Worm (Caenorhabditis elegans) whole organism, L1 larva: ENCODE results near the gene K09A9.6.

Experiments
- C16A3.4 ChIP-seq: fragments of 150-350 bp; optimal IDR thresholded peaks from 2 replicates; lab custom pipeline; 2014; ENCODE audit warnings: missing biosample characterization, missing genetic modification characterization
- C34B4.2 ChIP-seq: sonication (generic microtip); optimal IDR thresholded peaks from 2 replicates; lab custom pipeline; 2017; ENCODE audit warnings: mild to moderate bottlenecking, missing genetic modification characterization, missing compliant biosample characterization
- F16B12.6 ChIP-seq: fragments of 150-350 bp; optimal IDR thresholded peaks from 2 replicates; lab custom pipeline; 2014; ENCODE audit warnings: missing biosample characterization, missing genetic modification characterization
- aha-1 ChIP-seq: fragments of 150-350 bp; optimal IDR thresholded peaks from 2 replicates; lab custom pipeline; 2014; ENCODE audit warnings: missing biosample characterization, missing genetic modification characterization
- alr-1 ChIP-seq: fragments of 200-800 bp; sonication (Bioruptor generic); optimal IDR thresholded peaks from 2 replicates; lab custom pipeline; 2018; ENCODE audit warnings: borderline replicate concordance, mild to moderate bottlenecking, missing genetic modification characterization, missing compliant biosample characterization
- aly-2 ChIP-seq: fragments of 150-350 bp; optimal IDR thresholded peaks from 2 replicates; lab custom pipeline; 2014; ENCODE audit warnings: missing biosample characterization, missing genetic modification characterization
- dpl-1 ChIP-seq, 3 experiments: fragments of 150-350 bp in 2 of 3; sonication (generic microtip) in 1 of 3; optimal IDR thresholded peaks; 2 replicates each; lab custom pipeline; 2014 to 2017; ENCODE audit warnings: missing biosample characterization in 3 of 3, missing genetic modification characterization in 3 of 3, missing genetic modification reagents in 3 of 3
- efl-1 ChIP-seq, 4 experiments: fragments of 150-350 bp; optimal IDR thresholded peaks in 3 of 4; peaks in 1 of 4; 1 replicate in 1 of 4; 2 replicates in 3 of 4; lab custom pipeline; 2014; ENCODE audit warnings: missing biosample characterization in 2 of 4, missing genetic modification characterization in 2 of 4, missing genetic modification reagents in 2 of 4
- efl-3 ChIP-seq: fragments of 200-800 bp; sonication (Bioruptor generic); optimal IDR thresholded peaks from 2 replicates; lab custom pipeline; 2018; ENCODE audit warnings: mild to moderate bottlenecking, missing genetic modification characterization, missing compliant biosample characterization
- egl-13 ChIP-seq: sonication (generic microtip); optimal IDR thresholded peaks from 2 replicates; lab custom pipeline; 2016; ENCODE audit warnings: missing genotype, missing genetic modification reagents, missing genetic modification characterization, missing compliant biosample characterization
- fos-1 ChIP-seq: fragments of 150-350 bp; optimal IDR thresholded peaks from 2 replicates; lab custom pipeline; 2014; ENCODE audit warnings: missing biosample characterization, missing genetic modification characterization
- hlh-17 ChIP-seq: fragments of 200-800 bp; sonication (Bioruptor generic); optimal IDR thresholded peaks from 2 replicates; lab custom pipeline; 2018; ENCODE audit warnings: missing genetic modification characterization, mild to moderate bottlenecking, missing compliant biosample characterization, moderate library complexity, borderline replicate concordance
- hlh-4 ChIP-seq: sonication (generic microtip); optimal IDR thresholded peaks from 2 replicates; lab custom pipeline; 2016; ENCODE audit warnings: mild to moderate bottlenecking, missing genetic modification characterization, missing compliant biosample characterization
- irx-1 ChIP-seq: sonication (generic microtip); optimal IDR thresholded peaks from 2 replicates; lab custom pipeline; 2016; ENCODE audit warnings: missing genetic modification characterization, missing compliant biosample characterization
- isw-1 ChIP-seq: fragments of 200-800 bp; sonication (Bioruptor generic); IDR thresholded peaks from 2 replicates; pipeline ENCODE4 v1.3.6; 2022; ENCODE audit warnings: missing genetic modification characterization, missing compliant biosample characterization
- lin-14 ChIP-seq: fragments of 200-800 bp; sonication (Bioruptor generic); optimal IDR thresholded peaks from 2 replicates; lab custom pipeline; 2018; ENCODE audit warnings: mild to moderate bottlenecking, missing genetic modification characterization, moderate library complexity, missing compliant biosample characterization
- lin-15B ChIP-seq: fragments of 150-350 bp; sonication (generic microtip); optimal IDR thresholded peaks from 3 replicates; lab custom pipeline; 2014; ENCODE audit warnings: missing biosample characterization, missing genetic modification characterization
- lin-35 ChIP-seq, 2 experiments: fragments of 150-350 bp; optimal IDR thresholded peaks; 2 replicates each; lab custom pipeline; 2014; ENCODE audit warnings: missing biosample characterization in 2 of 2, missing genetic modification characterization in 2 of 2, missing genetic modification reagents in 2 of 2
- lin-39 ChIP-seq: fragments of 150-350 bp; optimal IDR thresholded peaks from 2 replicates; lab custom pipeline; 2014; ENCODE audit warnings: missing biosample characterization, missing genetic modification reagents, missing genetic modification characterization
- lir-3 ChIP-seq: sonication (generic microtip); optimal IDR thresholded peaks from 2 replicates; lab custom pipeline; 2016; ENCODE audit warnings: mild to moderate bottlenecking, missing genetic modification characterization, moderate library complexity, missing compliant biosample characterization; ENCODE audit not compliant: poor library complexity
- lsy-2 ChIP-seq, 2 experiments: fragments of 150-350 bp; optimal IDR thresholded peaks; 2 replicates each; lab custom pipeline; 2014; ENCODE audit warnings: missing biosample characterization in 2 of 2, missing genetic modification characterization in 2 of 2
- mep-1 ChIP-seq: fragments of 150-350 bp; optimal IDR thresholded peaks from 2 replicates; lab custom pipeline; 2014; ENCODE audit warnings: missing biosample characterization, missing genetic modification characterization
- nhr-11 ChIP-seq: fragments of 150-350 bp; optimal IDR thresholded peaks from 2 replicates; lab custom pipeline; 2014; ENCODE audit warnings: missing biosample characterization, missing genetic modification characterization
- nhr-12 ChIP-seq: sonication (generic microtip); optimal IDR thresholded peaks from 2 replicates; lab custom pipeline; 2017; ENCODE audit warnings: missing biosample characterization, missing genetic modification characterization
- nhr-237 ChIP-seq: fragments of 150-350 bp; optimal IDR thresholded peaks from 2 replicates; lab custom pipeline; 2014; ENCODE audit warnings: missing biosample characterization, missing genetic modification characterization
- nhr-28 ChIP-seq: fragments of 150-350 bp; optimal IDR thresholded peaks from 2 replicates; lab custom pipeline; 2014; ENCODE audit warnings: missing biosample characterization, missing genetic modification characterization
- nhr-47 ChIP-seq: sonication (generic microtip); optimal IDR thresholded peaks from 2 replicates; lab custom pipeline; 2016; ENCODE audit warnings: mild to moderate bottlenecking, missing genetic modification characterization, moderate library complexity, missing compliant biosample characterization
- nhr-71 ChIP-seq: sonication (generic microtip); optimal IDR thresholded peaks from 2 replicates; lab custom pipeline; 2016; ENCODE audit warnings: mild to moderate bottlenecking, missing genetic modification characterization, moderate library complexity, missing compliant biosample characterization
- nhr-76 ChIP-seq: sonication (generic microtip); optimal IDR thresholded peaks from 2 replicates; lab custom pipeline; 2017; ENCODE audit warnings: missing biosample characterization, missing genetic modification characterization
- nhr-77 ChIP-seq: fragments of 150-350 bp; optimal IDR thresholded peaks from 2 replicates; lab custom pipeline; 2014; ENCODE audit warnings: missing biosample characterization, missing genetic modification characterization
- pag-3 ChIP-seq: sonication (generic microtip); optimal IDR thresholded peaks from 2 replicates; lab custom pipeline; 2017; ENCODE audit warnings: missing genetic modification characterization, mild to moderate bottlenecking, missing compliant biosample characterization, antibody characterized with exemption, borderline replicate concordance; ENCODE audit not compliant: insufficient read depth
- rnt-1 ChIP-seq: sonication (generic microtip); optimal IDR thresholded peaks from 2 replicates; lab custom pipeline; 2016; ENCODE audit warnings: mild to moderate bottlenecking, missing genetic modification characterization, moderate library complexity, missing compliant biosample characterization
- snu-23 ChIP-seq: sonication (generic microtip); optimal IDR thresholded peaks from 2 replicates; lab custom pipeline; 2016; ENCODE audit warnings: missing genetic modification characterization, missing compliant biosample characterization
- sox-4 ChIP-seq: sonication (generic microtip); optimal IDR thresholded peaks from 2 replicates; lab custom pipeline; 2016; ENCODE audit warnings: missing genetic modification characterization, missing compliant biosample characterization
- sptf-1 ChIP-seq: fragments of 150-350 bp; optimal IDR thresholded peaks from 2 replicates; lab custom pipeline; 2014; ENCODE audit warnings: missing biosample characterization, missing genetic modification characterization
- sup-37 ChIP-seq: fragments of 200-800 bp; sonication (Bioruptor generic); optimal IDR thresholded peaks from 2 replicates; lab custom pipeline; 2018; ENCODE audit warnings: mild to moderate bottlenecking, missing genetic modification characterization, missing compliant biosample characterization
- tbx-2 ChIP-seq: sonication (generic microtip); optimal IDR thresholded peaks from 2 replicates; lab custom pipeline; 2016; ENCODE audit warnings: missing genetic modification characterization, missing compliant biosample characterization
- tlp-1 ChIP-seq: fragments of 150-350 bp; optimal IDR thresholded peaks from 2 replicates; lab custom pipeline; 2014; ENCODE audit warnings: missing biosample characterization, missing genetic modification characterization
- unc-62 ChIP-seq: fragments of 150-350 bp; optimal IDR thresholded peaks from 2 replicates; lab custom pipeline; 2014; ENCODE audit warnings: missing biosample characterization, missing genetic modification reagents, missing genetic modification characterization
- unc-86 ChIP-seq: sonication (generic microtip); optimal IDR thresholded peaks from 2 replicates; lab custom pipeline; 2016; ENCODE audit warnings: missing genetic modification characterization, missing compliant biosample characterization
- unc-98 ChIP-seq: fragments of 200-800 bp; sonication (Bioruptor generic); IDR thresholded peaks from 2 replicates; pipeline ENCODE4 v1.3.6; 2022; ENCODE audit warnings: missing genetic modification characterization, missing compliant biosample characterization
- xbp-1 ChIP-seq: sonication (generic microtip); optimal IDR thresholded peaks from 2 replicates; lab custom pipeline; 2016; ENCODE audit warnings: missing genetic modification characterization, missing compliant biosample characterization
- zip-4 ChIP-seq: fragments of 200-800 bp; sonication (Bioruptor generic); optimal IDR thresholded peaks from 2 replicates; lab custom pipeline; 2018; ENCODE audit warnings: mild to moderate bottlenecking, missing genetic modification characterization, moderate library complexity, missing compliant biosample characterization
- ztf-11 ChIP-seq, 2 experiments: sonication (generic microtip); optimal IDR thresholded peaks; 2 replicates each; lab custom pipeline; 2016 to 2017; ENCODE audit warnings: missing genetic modification characterization in 2 of 2, missing biosample characterization in 1 of 2, missing compliant biosample characterization in 1 of 2
- ztf-4 ChIP-seq: fragments of 150-350 bp; optimal IDR thresholded peaks from 2 replicates; lab custom pipeline; 2014; ENCODE audit warnings: missing biosample characterization, missing genetic modification characterization

The K09A9.6 gene

ce11 chrX:15606585-15607276 is 29.7 kb downstream of the K09A9.6 start, which contains the start of gene rab-14 (continued):
- TF ChIP-seq lin-14 (GFP tag; lab: Kevin White, UChicago) (peak; percentile 96), nhr-76 (tag; lab: Kevin White, UChicago) (no peak), unc-98 (GFP tag; lab: Robert Waterston, UW) (no peak), snu-23 (peak; percentile 67), F16B12.6 (tag; lab: Kevin White, UChicago) (no peak), sptf-1 (tag; lab: Kevin White, UChicago) (no peak), alr-1 (no peak), nhr-11 (tag; lab: Kevin White, UChicago) (no peak), unc-62 (GFP tag; lab: Kevin White, UChicago) (no peak), lir-3 (tag; lab: Kevin White, UChicago) (peak; percentile 28), sup-37 (no peak), tlp-1 (tag; lab: Kevin White, UChicago) (no peak), nhr-77 (tag; lab: Kevin White, UChicago) (peak; percentile 63), efl-3 (GFP tag; lab: Kevin White, UChicago) (no peak), egl-13 (tag; lab: Kevin White, UChicago) (peak; percentile 74), zip-4 (GFP tag; lab: Kevin White, UChicago) (no peak), efl-1 (optimal IDR thresholded peaks at IDR 0.05; lab: Kevin White, UChicago) (peak; percentile 31 to 49), efl-1 (GFP tag; optimal IDR thresholded peaks at IDR 0.05 in 1 of 2; lab: Kevin White, UChicago) (peak in 1 of 2 experiments; percentile 96), lsy-2 (tag; optimal IDR thresholded peaks at IDR 0.05; lab: Kevin White, UChicago) (peak; percentile 55 to 79), ztf-4 (tag; lab: Kevin White, UChicago) (peak; percentile 77), nhr-47 (tag; lab: Kevin White, UChicago) (peak; percentile 84), ztf-11 (tag; optimal IDR thresholded peaks at IDR 0.05; lab: Kevin White, UChicago) (no peak), lin-35 (GFP tag; optimal IDR thresholded peaks at IDR 0.05; lab: Kevin White, UChicago) (peak; percentile 48 to 69), aha-1 (tag; lab: Kevin White, UChicago) (no peak), lin-15B (tag; lab: Kevin White, UChicago) (no peak), irx-1 (tag; lab: Kevin White, UChicago) (peak; percentile 10), nhr-71 (tag; lab: Kevin White, UChicago) (peak; percentile 88), lin-39 (no peak), isw-1 (GFP tag; lab: Robert Waterston, UW) (peak; percentile 53), nhr-28 (tag; lab: Kevin White, UChicago) (no peak), hlh-4 (peak; percentile 13), nhr-12 (tag; lab: Kevin White, UChicago) (no peak), C16A3.4 (tag; lab: Kevin White, UChicago) (peak; percentile 68), dpl-1 (GFP tag; optimal IDR thresholded peaks at IDR 0.05; lab: Kevin White, UChicago) (peak; percentile 10 to 39 (median 37)), mep-1 (peak; percentile 10), fos-1 (peak; percentile 64), rnt-1 (tag; lab: Kevin White, UChicago) (peak; percentile 51), aly-2 (no peak), nhr-237 (peak; percentile 27), C34B4.2 (tag; lab: Kevin White, UChicago) (no peak), sox-4 (tag; lab: Kevin White, UChicago) (peak; percentile 45), pag-3 (tag; lab: Kevin White, UChicago) (no peak), xbp-1 (tag; lab: Kevin White, UChicago) (peak; percentile 60), tbx-2 (peak; percentile 80), hlh-17 (no peak), unc-86 (peak; percentile 93)
